Fruit fly (Drosophila melanogaster): ENCODE data around the gene Fuca.

Fuca gene

dm6 chr3L:11540330-11540702 is 17.8 kb upstream of the Fuca start (continued):
- TF ChIP-seq chinmo (GFP tag; IDR thresholded peaks at IDR 0.05; ENCODE audit: partially characterized antibody) (peak; percentile 3; the same call in 1 of the 4 replicates), CG2116 (GFP tag; optimal IDR thresholded peaks at IDR 0.05) (no peak), CG15514 (GFP tag; optimal IDR thresholded peaks at IDR 0.05) (peak; percentile 54), crol (GFP tag; IDR thresholded peaks at IDR 0.05) (no peak), pita (GFP tag; optimal IDR thresholded peaks at IDR 0.05) (no peak), Nf-YA (GFP tag; IDR thresholded peaks at IDR 0.05) (no peak), mam (GFP tag; optimal IDR thresholded peaks at IDR 0.05) (no peak), CG18262 (tag; optimal IDR thresholded peaks at IDR 0.05) (peak; percentile 20), D (optimal IDR thresholded peaks at IDR 0.05) (no peak), D (GFP tag; optimal IDR thresholded peaks at IDR 0.05) (peak; percentile 29), Fer2 (tag; optimal IDR thresholded peaks at IDR 0.05) (no peak), CG11504 (tag; optimal IDR thresholded peaks at IDR 0.05) (peak; percentile 13), Sry-β (GFP tag; optimal IDR thresholded peaks at IDR 0.05) (no peak), h (optimal IDR thresholded peaks at IDR 0.05) (no peak), lilli (GFP tag; optimal IDR thresholded peaks at IDR 0.05) (no peak), Abd-B (GFP tag; optimal IDR thresholded peaks at IDR 0.05) (no peak), CG14050 (GFP tag; IDR thresholded peaks at IDR 0.05) (no peak), CG14667 (GFP tag; IDR thresholded peaks at IDR 0.05) (no peak), CG1603 (tag; optimal IDR thresholded peaks at IDR 0.05) (peak; percentile 40), CG42726 (GFP tag; IDR thresholded peaks at IDR 0.05; ENCODE audit: partially characterized antibody) (no peak), CG8478 (optimal IDR thresholded peaks at IDR 0.05) (no peak), chn (GFP tag; optimal IDR thresholded peaks at IDR 0.05) (no peak), zf30C (GFP tag; optimal IDR thresholded peaks at IDR 0.05) (no peak), ase (GFP tag; IDR thresholded peaks at IDR 0.05) (no peak), Mes4 (GFP tag; optimal IDR thresholded peaks at IDR 0.05) (peak; percentile 24), CG14014 (GFP tag; IDR thresholded peaks at IDR 0.05) (no peak), CG18011 (GFP tag; optimal IDR thresholded peaks at IDR 0.05) (no peak), CG3163 (GFP tag; optimal IDR thresholded peaks at IDR 0.05) (no peak), CG1024 (GFP tag; IDR thresholded peaks at IDR 0.05) (peak; percentile 21; the same call in 1 of the 2 replicates), Chrac-16 (GFP tag; optimal IDR thresholded peaks at IDR 0.05) (no peak), Sry-δ (GFP tag; optimal IDR thresholded peaks at IDR 0.05) (no peak), bsh (GFP tag; optimal IDR thresholded peaks at IDR 0.05) (peak in 1 of 2 experiments; percentile 54), vvl (GFP tag; IDR thresholded peaks at IDR 0.05) (no peak), CG30020 (tag; optimal IDR thresholded peaks at IDR 0.05) (no peak), CG2875 (GFP tag; optimal IDR thresholded peaks at IDR 0.05) (peak; percentile 62), stc (GFP tag; IDR thresholded peaks at IDR 0.05) (no peak), Ravus (GFP tag; IDR thresholded peaks at IDR 0.05) (no peak), CG6683 (GFP tag; optimal IDR thresholded peaks at IDR 0.05) (peak; percentile 22), CG7556 (GFP tag; optimal IDR thresholded peaks at IDR 0.05) (peak; percentile 11), PHDP (tag; optimal IDR thresholded peaks at IDR 0.05) (peak; percentile 54), CG3838 (GFP tag; optimal IDR thresholded peaks at IDR 0.05) (no peak), CG1233 (GFP tag; optimal IDR thresholded peaks at IDR 0.05) (peak; percentile 30), CHES-1-like (GFP tag; optimal IDR thresholded peaks at IDR 0.05) (peak; percentile 8), Dbx (GFP tag; IDR thresholded peaks at IDR 0.05) (no peak), dati (GFP tag; IDR thresholded peaks at IDR 0.05) (no peak), fru (optimal IDR thresholded peaks at IDR 0.05) (no peak), CG17385 (GFP tag; optimal IDR thresholded peaks at IDR 0.05) (peak; percentile 17), CG31365 (tag; optimal IDR thresholded peaks at IDR 0.05) (no peak), cas (GFP tag; IDR thresholded peaks at IDR 0.05) (no peak), CG10321 (GFP tag; IDR thresholded peaks at IDR 0.05) (no peak), CrebB (tag; optimal IDR thresholded peaks at IDR 0.05) (peak; percentile 64), NfI (GFP tag; optimal IDR thresholded peaks at IDR 0.05) (no peak), kah (GFP tag; optimal IDR thresholded peaks at IDR 0.05) (no peak)
